Fruit fly (Drosophila melanogaster): Measurements from ENCODE around the gene RpS21.
A peak's percentile ranks its signal among the peaks of the same experiment; 100 is the strongest.

RpS21 gene

dm6 chr2L:2874542-2875194 lies 18.8 kb downstream of the RpS21 start, which contains the start of gene CG8814 (continued):
- TF ChIP-seq CG17912 (GFP tag; optimal IDR thresholded peaks at IDR 0.05), result no peak
- TF ChIP-seq C15 (GFP tag; IDR thresholded peaks at IDR 0.05), result 0 out of 3 replicates have a peak, but pooled peaks have one; percentile 29
- TF ChIP-seq ab (GFP tag; optimal IDR thresholded peaks at IDR 0.05), result no peak
- no peak for TF ChIP-seq CG4707 (GFP tag; optimal IDR thresholded peaks at IDR 0.05)
- TF ChIP-seq cwo (GFP tag; optimal IDR thresholded peaks at IDR 0.05), result peak; percentile 32
- TF ChIP-seq CG13123 (GFP tag; optimal IDR thresholded peaks at IDR 0.05), result peak; percentile 37
- peak; percentile 74 for TF ChIP-seq CG30020 (tag; optimal IDR thresholded peaks at IDR 0.05)
- TF ChIP-seq CG14860 (GFP tag; IDR thresholded peaks at IDR 0.05; ENCODE audit: partially characterized antibody), result peak; percentile 56; the same call in 1 of the 3 replicates
- peak; percentile 76 for TF ChIP-seq tin (GFP tag; optimal IDR thresholded peaks at IDR 0.05)
- peak; percentile 30 for TF ChIP-seq Nf-YB (GFP tag; optimal IDR thresholded peaks at IDR 0.05)
- TF ChIP-seq Poxn (GFP tag; IDR thresholded peaks at IDR 0.05), result no peak
- TF ChIP-seq CG11085 (GFP tag; IDR thresholded peaks at IDR 0.05), result peak; percentile 69
- TF ChIP-seq pho (GFP tag; optimal IDR thresholded peaks at IDR 0.05), result peak; percentile 57
- peak; percentile 66 for TF ChIP-seq Abd-B (GFP tag; optimal IDR thresholded peaks at IDR 0.05)
- TF ChIP-seq CG14965 (GFP tag; optimal IDR thresholded peaks at IDR 0.05; ENCODE audit: borderline replicate concordance), result no peak
- TF ChIP-seq prd (optimal IDR thresholded peaks at IDR 0.05), result no peak
- TF ChIP-seq prd (GFP tag; IDR thresholded peaks at IDR 0.05), result peak; percentile 83
- peak; percentile 42 for TF ChIP-seq Camta (GFP tag; optimal IDR thresholded peaks at IDR 0.05)
- TF ChIP-seq CG3065 (GFP tag; optimal IDR thresholded peaks at IDR 0.05), result no peak
- peak; percentile 4 for TF ChIP-seq Oli (tag; optimal IDR thresholded peaks at IDR 0.05)
- TF ChIP-seq Gug (GFP tag; IDR thresholded peaks at IDR 0.05), result peak; percentile 77; the same call in 3 of the 4 replicates
- peak; percentile 3 for TF ChIP-seq psq (GFP tag; optimal IDR thresholded peaks at IDR 0.05)
- TF ChIP-seq wek (GFP tag; optimal IDR thresholded peaks at IDR 0.05), result no peak
- TF ChIP-seq her (GFP tag; optimal IDR thresholded peaks at IDR 0.05), result peak; percentile 21
- TF ChIP-seq Bdp1 (GFP tag; optimal IDR thresholded peaks at IDR 0.05), result no peak
- peak; percentile 42 for TF ChIP-seq CTCF (GFP tag; optimal IDR thresholded peaks at IDR 0.05)
- TF ChIP-seq grau (tag; optimal IDR thresholded peaks at IDR 0.05), result peak; percentile 71
- TF ChIP-seq CG43689 (GFP tag; IDR thresholded peaks at IDR 0.05), result no peak
- TF ChIP-seq CG10565 (GFP tag; optimal IDR thresholded peaks at IDR 0.05), result no peak
- no peak for TF ChIP-seq pros (GFP tag; optimal IDR thresholded peaks at IDR 0.05)
- no peak; the same call in 1 of the 2 replicates for TF ChIP-seq CG7372 (GFP tag; IDR thresholded peaks at IDR 0.05)
- peak; percentile 59 for TF ChIP-seq tio (GFP tag; optimal IDR thresholded peaks at IDR 0.05)
- peak; percentile 68 for TF ChIP-seq Dp (GFP tag; optimal IDR thresholded peaks at IDR 0.05)
- TF ChIP-seq CG8281 (tag; optimal IDR thresholded peaks at IDR 0.05), result no peak
- TF ChIP-seq bsh (GFP tag; optimal IDR thresholded peaks at IDR 0.05), result peak; percentile 26 to 83
- peak; percentile 63 for TF ChIP-seq az2 (GFP tag; optimal IDR thresholded peaks at IDR 0.05)
- TF ChIP-seq HHEX (GFP tag; optimal IDR thresholded peaks at IDR 0.05), result peak; percentile 48
- TF ChIP-seq p53 (GFP tag; optimal IDR thresholded peaks at IDR 0.05), result no peak
- TF ChIP-seq exex (tag; optimal IDR thresholded peaks at IDR 0.05), result peak; percentile 21
- TF ChIP-seq CG10654 (GFP tag; optimal IDR thresholded peaks at IDR 0.05), result peak; percentile 54
- no peak for TF ChIP-seq lbe (GFP tag; optimal IDR thresholded peaks at IDR 0.05)
- no peak for TF ChIP-seq repo (GFP tag; optimal IDR thresholded peaks at IDR 0.05)
- TF ChIP-seq ato (GFP tag; IDR thresholded peaks at IDR 0.05; ENCODE audit: partially characterized antibody), result no peak
- no peak for TF ChIP-seq CG13296 (GFP tag; optimal IDR thresholded peaks at IDR 0.05)
- peak; percentile 81 for TF ChIP-seq unc-4 (GFP tag; IDR thresholded peaks at IDR 0.05; ENCODE audit: partially characterized antibody)
- TF ChIP-seq HLH54F (GFP tag; optimal IDR thresholded peaks at IDR 0.05), result peak; percentile 15
- TF ChIP-seq Usf (GFP tag; optimal IDR thresholded peaks at IDR 0.05), result peak; percentile 28
- peak; percentile 79 for TF ChIP-seq Ptx1 (GFP tag; IDR thresholded peaks at IDR 0.05)
- TF ChIP-seq CG6854 (GFP tag; optimal IDR thresholded peaks at IDR 0.05), result no peak
- no peak for TF ChIP-seq CG10959 (GFP tag; IDR thresholded peaks at IDR 0.05)

All from whole organism, embryonic.